Worm (Caenorhabditis elegans) whole organism, early embryonic: ENCODE results near the gene lido-13.
"Not testable (repeated sequence)": the region's sequence is repeated elsewhere in the genome, so short reads cannot be mapped to it uniquely, and the experiment has no call there.

Experiments used
- B0310.2 ChIP-seq: sonication (generic microtip); optimal IDR thresholded peaks from 2 replicates; lab custom pipeline; 2016; ENCODE audit warnings: mild to moderate bottlenecking, missing genetic modification characterization, missing compliant biosample characterization
- F13C5.2 ChIP-seq: sonication (generic microtip); optimal IDR thresholded peaks from 2 replicates; lab custom pipeline; 2017; ENCODE audit warnings: mild to moderate bottlenecking, missing genetic modification characterization, inconsistent platforms, missing compliant biosample characterization
- aly-1 ChIP-seq: sonication (generic microtip); optimal IDR thresholded peaks from 2 replicates; lab custom pipeline; 2016; ENCODE audit warnings: missing genetic modification characterization, missing compliant biosample characterization
- ama-1 ChIP-seq: fragments of 150-350 bp; optimal IDR thresholded peaks from 2 replicates; lab custom pipeline; 2014
- ceh-13 ChIP-seq: fragments of 200-800 bp; sonication (Bioruptor generic); optimal IDR thresholded peaks from 2 replicates; lab custom pipeline; 2018; ENCODE audit warnings: mild to moderate bottlenecking, missing genetic modification characterization, missing compliant biosample characterization
- ceh-36 ChIP-seq: sonication (generic microtip); optimal IDR thresholded peaks from 2 replicates; lab custom pipeline; 2016; ENCODE audit warnings: missing genetic modification characterization, inconsistent platforms, missing compliant biosample characterization
- ets-7 ChIP-seq: sonication (generic microtip); optimal IDR thresholded peaks from 2 replicates; lab custom pipeline; 2016; ENCODE audit warnings: missing genotype, missing genetic modification characterization, missing compliant biosample characterization
- flt-1 ChIP-seq: fragments of 200-800 bp; sonication (Bioruptor generic); IDR thresholded peaks from 2 replicates; pipeline ENCODE4 v1.3.6; 2022; ENCODE audit warnings: missing genetic modification characterization, missing compliant biosample characterization
- hmbx-1 ChIP-seq: sonication (generic microtip); optimal IDR thresholded peaks from 2 replicates; lab custom pipeline; 2016; ENCODE audit warnings: mild to moderate bottlenecking, missing genetic modification characterization, missing compliant biosample characterization
- hmg-4 ChIP-seq: fragments of 200-800 bp; sonication (Bioruptor generic); optimal IDR thresholded peaks from 2 replicates; lab custom pipeline; 2018; ENCODE audit warnings: mild to moderate bottlenecking, missing genetic modification characterization, missing compliant biosample characterization
- hnd-1 ChIP-seq: sonication (generic microtip); optimal IDR thresholded peaks from 2 replicates; lab custom pipeline; 2016; ENCODE audit warnings: missing genetic modification characterization, missing compliant biosample characterization
- pes-1 ChIP-seq: fragments of 200-800 bp; sonication (Bioruptor generic); IDR thresholded peaks from 2 replicates; pipeline ENCODE4 v1.3.6; 2022; ENCODE audit warnings: missing genetic modification reagents, missing genetic modification characterization, missing compliant biosample characterization
- scrt-1 ChIP-seq: fragments of 200-800 bp; sonication (Bioruptor generic); IDR thresholded peaks from 2 replicates; pipeline ENCODE4 v1.3.6; 2022; ENCODE audit warnings: missing genetic modification characterization, missing compliant biosample characterization
- sea-1 ChIP-seq: fragments of 200-800 bp; sonication (Bioruptor generic); conservative IDR thresholded peaks from 2 replicates; pipeline ENCODE4 v1.3.6; 2022; ENCODE audit warnings: missing genetic modification characterization, missing compliant biosample characterization
- tbx-11 ChIP-seq: fragments of 200-800 bp; sonication (Bioruptor generic); IDR thresholded peaks from 2 replicates; pipeline ENCODE4 v1.3.6; 2022; ENCODE audit warnings: missing genetic modification characterization, missing compliant biosample characterization
- tbx-37 ChIP-seq: fragments of 200-800 bp; sonication (Bioruptor generic); conservative IDR thresholded peaks from 2 replicates; pipeline ENCODE4 v1.3.6; 2022; ENCODE audit warnings: missing genetic modification reagents, missing genetic modification characterization, missing compliant biosample characterization
- tra-4 ChIP-seq: sonication (generic microtip); optimal IDR thresholded peaks from 2 replicates; lab custom pipeline; 2017; ENCODE audit warnings: missing genetic modification characterization, missing compliant biosample characterization

lido-13 gene

ce11 chrII:3034914-3035313 lies 19.2 kb downstream of the lido-13 start:
- TF ChIP-seq ceh-13 (GFP tag; lab: Kevin White, UChicago), result no peak
- no peak for TF ChIP-seq hmbx-1 (tag; lab: Kevin White, UChicago)
- TF ChIP-seq tbx-11 (GFP tag; lab: Robert Waterston, UW), result no peak
- TF ChIP-seq tbx-37, result no peak
- no peak for TF ChIP-seq B0310.2 (tag; lab: Kevin White, UChicago)

- TF ChIP-seq hmbx-1 (tag; lab: Kevin White, UChicago); sea-1; ceh-36 (tag; lab: Kevin White, UChicago): not testable (repeated sequence)
Observed at ce11 chrII:3032480-3032879, 21.6 kb downstream of the lido-13 start, which contains the start of gene B0454.6. Gene B0454.6, plus strand, starts transcription at chrII:3032780.

- TF ChIP-seq ceh-13 (GFP tag; lab: Kevin White, UChicago), result no peak
- TF ChIP-seq F13C5.2 (tag; lab: Kevin White, UChicago), result no peak
- TF ChIP-seq flt-1 (GFP tag; lab: Robert Waterston, UW), result no peak
- TF ChIP-seq tbx-37, result no peak
- TF ChIP-seq hmg-4, result no peak
- TF ChIP-seq ama-1, result no peak
- TF ChIP-seq hmbx-1 (tag; lab: Kevin White, UChicago), result no peak
- TF ChIP-seq ets-7 (tag; lab: Kevin White, UChicago), result no peak
- no peak for TF ChIP-seq ceh-36 (tag; lab: Kevin White, UChicago)
- TF ChIP-seq tbx-11 (GFP tag; lab: Robert Waterston, UW), result no peak
- TF ChIP-seq tra-4 (tag; lab: Kevin White, UChicago), result no peak
- TF ChIP-seq aly-1 (tag; lab: Kevin White, UChicago), result no peak
- TF ChIP-seq scrt-1 (GFP tag; lab: Robert Waterston, UW), result no peak
- no peak for TF ChIP-seq B0310.2 (tag; lab: Kevin White, UChicago)
- no peak for TF ChIP-seq pes-1
- TF ChIP-seq sea-1, result no peak
- TF ChIP-seq hnd-1 (tag; lab: Kevin White, UChicago), result no peak
Observed at ce11 chrII:3030416-3030815, 23.7 kb downstream of the lido-13 start.

ce11 chrII:3028264-3028663 lies 25.9 kb downstream of the lido-13 start:
- TF ChIP-seq hnd-1 (tag; lab: Kevin White, UChicago) (no peak), pes-1 (no peak), F13C5.2 (tag; lab: Kevin White, UChicago) (no peak), scrt-1 (GFP tag; lab: Robert Waterston, UW) (no peak), ets-7 (tag; lab: Kevin White, UChicago) (no peak), tbx-11 (GFP tag; lab: Robert Waterston, UW) (no peak), aly-1 (tag; lab: Kevin White, UChicago) (no peak), sea-1 (no peak), B0310.2 (tag; lab: Kevin White, UChicago) (no peak), flt-1 (GFP tag; lab: Robert Waterston, UW) (no peak), tra-4 (tag; lab: Kevin White, UChicago) (no peak), ama-1 (no peak), hmbx-1 (tag; lab: Kevin White, UChicago) (no peak), hmg-4 (no peak), ceh-13 (GFP tag; lab: Kevin White, UChicago) (no peak), tbx-37 (no peak)

- no peak for TF ChIP-seq aly-1 (tag; lab: Kevin White, UChicago)
- TF ChIP-seq ama-1, result no peak
- TF ChIP-seq B0310.2 (tag; lab: Kevin White, UChicago), result no peak
- TF ChIP-seq hmg-4, result no peak
- no peak for TF ChIP-seq sea-1
- TF ChIP-seq tbx-11 (GFP tag; lab: Robert Waterston, UW), result no peak
- no peak for TF ChIP-seq ceh-13 (GFP tag; lab: Kevin White, UChicago)
- no peak for TF ChIP-seq ceh-36 (tag; lab: Kevin White, UChicago)
- no peak for TF ChIP-seq hmbx-1 (tag; lab: Kevin White, UChicago)
- TF ChIP-seq F13C5.2 (tag; lab: Kevin White, UChicago), result no peak
- TF ChIP-seq hnd-1 (tag; lab: Kevin White, UChicago), result no peak
- TF ChIP-seq tbx-37, result no peak
- no peak for TF ChIP-seq pes-1
- TF ChIP-seq tra-4 (tag; lab: Kevin White, UChicago), result no peak
- no peak for TF ChIP-seq scrt-1 (GFP tag; lab: Robert Waterston, UW)
- TF ChIP-seq flt-1 (GFP tag; lab: Robert Waterston, UW), result no peak
- no peak for TF ChIP-seq ets-7 (tag; lab: Kevin White, UChicago)
Observed at ce11 chrII:3024655-3025054, 29.5 kb downstream of the lido-13 start.

ce11 chrII:3023381-3023935 lies 30.7 kb downstream of the lido-13 start, which contains the start of gene clec-2:
Gene clec-2, minus strand, starts transcription at chrII:3023431.
- TF ChIP-seq flt-1 (GFP tag; lab: Robert Waterston, UW) (no peak), aly-1 (tag; lab: Kevin White, UChicago) (no peak), hnd-1 (tag; lab: Kevin White, UChicago) (no peak)

- no peak for TF ChIP-seq ceh-36 (tag; lab: Kevin White, UChicago)
- TF ChIP-seq aly-1 (tag; lab: Kevin White, UChicago), result no peak
- no peak for TF ChIP-seq tra-4 (tag; lab: Kevin White, UChicago)
- TF ChIP-seq flt-1 (GFP tag; lab: Robert Waterston, UW), result no peak
- TF ChIP-seq ceh-13 (GFP tag; lab: Kevin White, UChicago), result no peak
- TF ChIP-seq F13C5.2 (tag; lab: Kevin White, UChicago), result no peak
- TF ChIP-seq hmg-4, result no peak
- TF ChIP-seq sea-1, result no peak
- TF ChIP-seq scrt-1 (GFP tag; lab: Robert Waterston, UW), result no peak
- no peak for TF ChIP-seq tbx-11 (GFP tag; lab: Robert Waterston, UW)
- TF ChIP-seq ets-7 (tag; lab: Kevin White, UChicago), result no peak
- no peak for TF ChIP-seq B0310.2 (tag; lab: Kevin White, UChicago)
Observed at ce11 chrII:3020899-3021298, 33.2 kb downstream of the lido-13 start.
